Worm (Caenorhabditis elegans): ENCODE measurements around the gene C45E5.1.
A peak's percentile ranks its signal among the peaks of the same experiment; 100 is the strongest.

Gene C45E5.1

ce11 chrIV:5753954-5754543, 9.8 kb downstream of the C45E5.1 start (continued):
- TF ChIP-seq C06A6.2 (GFP tag; conservative IDR thresholded peaks at IDR 0.05), result no peak
- no peak for TF ChIP-seq aptf-3 (GFP tag; IDR thresholded peaks at IDR 0.05)
- TF ChIP-seq lin-40 (tag; optimal IDR thresholded peaks at IDR 0.05), result peak; percentile 74
- no peak for TF ChIP-seq mes-4 (tag; optimal IDR thresholded peaks at IDR 0.05)
- peak in 1 of 3 experiments; percentile 52 for TF ChIP-seq lin-35 (GFP tag; optimal IDR thresholded peaks at IDR 0.05)
- no peak for TF ChIP-seq cebp-1 (GFP tag; IDR thresholded peaks at IDR 0.05)
- TF ChIP-seq cebp-1 (tag; optimal IDR thresholded peaks at IDR 0.05), result peak; percentile 65
- TF ChIP-seq F37B4.10 (GFP tag; IDR thresholded peaks at IDR 0.05), result no peak
- TF ChIP-seq xnd-1 (tag; optimal IDR thresholded peaks at IDR 0.05), result no peak
- TF ChIP-seq dox-1 (GFP tag; IDR thresholded peaks at IDR 0.05), result peak; percentile 67; the same call in 1 of the 2 replicates
- TF ChIP-seq ztf-26 (tag; optimal IDR thresholded peaks at IDR 0.05), result peak; percentile 9
- peak; percentile 62 for TF ChIP-seq ceh-27 (GFP tag; optimal IDR thresholded peaks at IDR 0.05)
- peak in 1 of 2 experiments; percentile 27 for TF ChIP-seq let-607 (tag; optimal IDR thresholded peaks at IDR 0.05)
- no peak for TF ChIP-seq D2030.7 (GFP tag; IDR thresholded peaks at IDR 0.05)
- TF ChIP-seq rec-8 (tag; optimal IDR thresholded peaks at IDR 0.05), result no peak
- no peak for TF ChIP-seq Y79H2A.3 (GFP tag; conservative IDR thresholded peaks at IDR 0.05)
- TF ChIP-seq dpl-1 (GFP tag; optimal IDR thresholded peaks at IDR 0.05), result no peak
- peak; percentile 22; the same call in 1 of the 2 replicates for TF ChIP-seq rcor-1 (GFP tag; IDR thresholded peaks at IDR 0.05)
- TF ChIP-seq lag-1 (GFP tag; IDR thresholded peaks at IDR 0.05), result no peak
- TF ChIP-seq die-1 (tag; optimal IDR thresholded peaks at IDR 0.05), result no peak
- peak; percentile 71 for TF ChIP-seq nhr-80 (tag; optimal IDR thresholded peaks at IDR 0.05)
- peak; percentile 61 for TF ChIP-seq chd-7 (tag; optimal IDR thresholded peaks at IDR 0.05)
- TF ChIP-seq tbp1 (GFP tag; optimal IDR thresholded peaks at IDR 0.05), result no peak
- TF ChIP-seq zfh-2 (GFP tag; conservative IDR thresholded peaks at IDR 0.05), result no peak
- no peak for TF ChIP-seq mxl-1 (tag; optimal IDR thresholded peaks at IDR 0.05)
- TF ChIP-seq nfya-1 (tag; optimal IDR thresholded peaks at IDR 0.05; ENCODE audit: borderline replicate concordance, insufficient read depth), result no peak
- TF ChIP-seq nhr-120 (GFP tag; IDR thresholded peaks at IDR 0.05), result no peak
- TF ChIP-seq B0336.3 (GFP tag; IDR thresholded peaks at IDR 0.05), result peak; percentile 45; the same call in 1 of the 2 replicates
- TF ChIP-seq F10E7.11 (tag; optimal IDR thresholded peaks at IDR 0.05), result no peak
- no peak for TF ChIP-seq snpc-4 (GFP tag; optimal IDR thresholded peaks at IDR 0.05)
- TF ChIP-seq snpc-4 (tag; optimal IDR thresholded peaks at IDR 0.05), result peak in 3 of 4 experiments; percentile 22 to 49 (median 28)
- no peak for TF ChIP-seq ceh-79 (tag; optimal IDR thresholded peaks at IDR 0.05)
- peak; percentile 56 for TF ChIP-seq ZK185.1 (tag; optimal IDR thresholded peaks at IDR 0.05; ENCODE audit: poor library complexity, severe bottlenecking)
- peak; percentile 43 for TF ChIP-seq atf-7 (tag; optimal IDR thresholded peaks at IDR 0.05)
- no peak for TF ChIP-seq tbx-9 (tag; optimal IDR thresholded peaks at IDR 0.05; ENCODE audit: borderline replicate concordance)
- TF ChIP-seq rpc-1 (optimal IDR thresholded peaks at IDR 0.05), result no peak
- no peak for TF ChIP-seq rpc-1 (tag; optimal IDR thresholded peaks at IDR 0.05)
- peak; percentile 39 for TF ChIP-seq K12H6.12 (tag; optimal IDR thresholded peaks at IDR 0.05)
- no peak for TF ChIP-seq B0261.1 (tag; optimal IDR thresholded peaks at IDR 0.05)
- TF ChIP-seq snpc-1.1 (tag; optimal IDR thresholded peaks at IDR 0.05; ENCODE audit: insufficient read depth), result no peak
- TF ChIP-seq ceh-100 (GFP tag; IDR thresholded peaks at IDR 0.05), result no peak
- TF ChIP-seq ceh-40 (GFP tag; IDR thresholded peaks at IDR 0.05), result no peak

Measured in whole organism, young adult.